Worm (Caenorhabditis elegans): Measurements from ENCODE around the gene Y53F4B.21.

DNA sequence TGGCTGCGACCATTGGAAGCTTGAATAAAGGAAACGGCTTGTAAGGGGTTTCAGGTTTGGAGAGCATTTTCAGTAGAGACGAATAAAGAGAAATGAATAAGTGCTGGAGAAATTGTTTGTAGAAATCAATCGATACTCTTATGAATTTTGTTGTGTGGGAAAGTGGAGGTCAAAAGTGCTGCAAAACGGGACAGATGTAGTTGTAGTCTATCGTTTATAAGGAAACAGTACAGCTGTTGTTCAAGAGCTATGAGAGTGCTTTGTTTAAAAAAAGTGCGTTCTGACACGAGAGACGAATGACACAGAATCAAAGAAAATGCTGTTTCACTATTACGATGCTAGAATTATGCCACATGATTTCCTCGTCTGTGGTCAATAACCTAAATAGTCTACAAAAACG is 40.5 kb downstream of the Y53F4B.21 start, which contains the start of gene Y53F4B.62:
- TF ChIP-seq nhr-76 (tag; optimal IDR thresholded peaks at IDR 0.05) (no peak), lin-13 (tag; optimal IDR thresholded peaks at IDR 0.05) (no peak)

Data from whole organism, mixed stage, embryonic.